Worm (Caenorhabditis elegans): ENCODE measurements around the gene srw-130.

- TF ChIP-seq ama-1 (optimal IDR thresholded peaks at IDR 0.05), result no peak
- TF ChIP-seq egl-27 (tag; optimal IDR thresholded peaks at IDR 0.05), result no peak
- TF ChIP-seq nhr-12 (tag; optimal IDR thresholded peaks at IDR 0.05), result no peak
- no peak for TF ChIP-seq blmp-1 (tag; optimal IDR thresholded peaks at IDR 0.05; ENCODE audit: insufficient read depth)
These were observed 30.8 kb downstream of the srw-130 start, which contains the start of gene str-227 for ce11 chrV:3517889-3518288.

All from whole organism, L2 larva.